Fruit fly (Drosophila melanogaster) whole organism, embryonic: ENCODE results near the gene Tmep.

ENCODE experiments used
- CG12104 ChIP-seq: fragments of 200-800 bp; sonication (Bioruptor generic); optimal IDR thresholded peaks from 3 replicates; lab custom pipeline; 2016; ENCODE audit warnings: missing biosample characterization, missing genetic modification characterization
- CG12391 ChIP-seq: fragments of 200-800 bp; sonication (Bioruptor generic); optimal IDR thresholded peaks from 3 replicates; lab custom pipeline; 2018; ENCODE audit warnings: missing biosample characterization, mild to moderate bottlenecking, missing genetic modification characterization, moderate library complexity
- CG12769 ChIP-seq: fragments of 200-800 bp; sonication (Bioruptor generic); optimal IDR thresholded peaks from 2 replicates; lab custom pipeline; 2019; ENCODE audit warnings: missing biosample characterization, mild to moderate bottlenecking, missing genetic modification characterization, moderate library complexity
- CG13287 ChIP-seq: fragments of 200-800 bp; sonication (Bioruptor generic); IDR thresholded peaks from 2 replicates; pipeline ENCODE4 v1.3.6; 2022; ENCODE audit warnings: missing biosample characterization, missing genetic modification characterization; ENCODE audit not compliant: partially characterized antibody
- CG1529 ChIP-seq: fragments of 200-800 bp; sonication (Bioruptor generic); optimal IDR thresholded peaks from 3 replicates; lab custom pipeline; 2018; ENCODE audit warnings: missing biosample characterization, missing genetic modification characterization
- CG15479 ChIP-seq: fragments of 200-800 bp; sonication (Bioruptor generic); optimal IDR thresholded peaks from 3 replicates; lab custom pipeline; 2019; ENCODE audit warnings: missing biosample characterization, mild to moderate bottlenecking, missing genetic modification characterization, moderate library complexity
- CG1603 ChIP-seq: fragments of 200-800 bp; sonication (Bioruptor generic); optimal IDR thresholded peaks from 2 replicates; lab custom pipeline; 2019; ENCODE audit warnings: missing biosample characterization, mild to moderate bottlenecking, missing genetic modification characterization, moderate library complexity
- CG17612 ChIP-seq: fragments of 200-800 bp; sonication (Bioruptor generic); IDR thresholded peaks from 2 replicates; pipeline ENCODE4 v1.3.6; 2022; ENCODE audit warnings: missing biosample characterization, missing genetic modification characterization
- CG17912 ChIP-seq: fragments of 200-800 bp; sonication (Bioruptor generic); optimal IDR thresholded peaks from 2 replicates; lab custom pipeline; 2018; ENCODE audit warnings: missing biosample characterization, mild to moderate bottlenecking, missing genetic modification characterization
- CG1792 ChIP-seq: fragments of 200-800 bp; sonication (Bioruptor generic); optimal IDR thresholded peaks from 2 replicates; lab custom pipeline; 2016; ENCODE audit warnings: missing biosample characterization, missing genetic modification characterization
- CG2120 ChIP-seq: fragments of 200-800 bp; sonication (Bioruptor generic); optimal IDR thresholded peaks from 3 replicates; lab custom pipeline; 2016; ENCODE audit warnings: missing biosample characterization, missing genetic modification characterization
- CG2712 ChIP-seq: fragments of 200-800 bp; optimal IDR thresholded peaks from 3 replicates; lab custom pipeline; 2019; ENCODE audit warnings: missing biosample characterization, mild to moderate bottlenecking, missing genetic modification characterization, moderate library complexity
- CG33213 ChIP-seq: fragments of 200-800 bp; sonication (Bioruptor generic); optimal IDR thresholded peaks from 3 replicates; lab custom pipeline; 2016; ENCODE audit warnings: missing biosample characterization, missing genetic modification characterization
- CG3407 ChIP-seq: fragments of 200-800 bp; sonication (Bioruptor generic); optimal IDR thresholded peaks from 2 replicates; lab custom pipeline; 2018; ENCODE audit warnings: missing biosample characterization, mild to moderate bottlenecking, missing genetic modification characterization
- CG4617 ChIP-seq: fragments of 200-800 bp; sonication (Bioruptor generic); optimal IDR thresholded peaks from 3 replicates; lab custom pipeline; 2016; ENCODE audit warnings: missing biosample characterization, missing genetic modification characterization, borderline replicate concordance
- CG6683 ChIP-seq: fragments of 200-800 bp; sonication (Bioruptor generic); optimal IDR thresholded peaks from 2 replicates; lab custom pipeline; 2017; ENCODE audit warnings: missing biosample characterization, mild to moderate bottlenecking, missing genetic modification characterization, missing genetic modification reagents
- CG8944 ChIP-seq: fragments of 200-800 bp; sonication (Bioruptor generic); optimal IDR thresholded peaks from 3 replicates; lab custom pipeline; 2016; ENCODE audit warnings: missing biosample characterization, missing genetic modification characterization
- CG9437 ChIP-seq: fragments of 200-800 bp; sonication (Bioruptor generic); optimal IDR thresholded peaks from 2 replicates; lab custom pipeline; 2018; ENCODE audit warnings: missing biosample characterization, mild to moderate bottlenecking, missing genetic modification characterization
- Dad ChIP-seq: fragments of 200-800 bp; sonication (Bioruptor generic); optimal IDR thresholded peaks from 3 replicates; lab custom pipeline; 2016; ENCODE audit warnings: missing biosample characterization, missing genetic modification characterization
- Deaf1 ChIP-seq: fragments of 200-800 bp; optimal IDR thresholded peaks from 3 replicates; lab custom pipeline; 2019; ENCODE audit warnings: missing biosample characterization, mild to moderate bottlenecking, missing genetic modification characterization, moderate library complexity
- Dp ChIP-seq: fragments of 200-800 bp; sonication (Bioruptor generic); optimal IDR thresholded peaks from 2 replicates; lab custom pipeline; 2018; ENCODE audit warnings: missing biosample characterization, mild to moderate bottlenecking, missing genetic modification characterization, moderate library complexity
- Elba2 ChIP-seq: fragments of 200-800 bp; sonication (Bioruptor generic); optimal IDR thresholded peaks from 3 replicates; lab custom pipeline; 2016; ENCODE audit warnings: missing biosample characterization, missing genetic modification characterization
- HLHmδ ChIP-seq: fragments of 200-800 bp; sonication (Bioruptor generic); optimal IDR thresholded peaks from 2 replicates; lab custom pipeline; 2018; ENCODE audit warnings: missing biosample characterization, mild to moderate bottlenecking, missing genetic modification characterization, moderate library complexity
- Hand ChIP-seq: fragments of 200-800 bp; sonication (Bioruptor generic); optimal IDR thresholded peaks from 2 replicates; lab custom pipeline; 2017; ENCODE audit warnings: mild to moderate bottlenecking, missing biosample characterization, missing genetic modification reagents, missing genetic modification characterization
- MESR4 ChIP-seq: fragments of 200-800 bp; sonication (Bioruptor generic); optimal IDR thresholded peaks from 2 replicates; lab custom pipeline; 2018; ENCODE audit warnings: missing biosample characterization, mild to moderate bottlenecking, missing genetic modification characterization, moderate library complexity
- MTF-1 ChIP-seq: fragments of 200-800 bp; sonication (Bioruptor generic); optimal IDR thresholded peaks from 2 replicates; lab custom pipeline; 2018; ENCODE audit warnings: missing biosample characterization, mild to moderate bottlenecking, missing genetic modification characterization, borderline replicate concordance
- Ptx1 ChIP-seq: fragments of 200-800 bp; sonication (Bioruptor generic); IDR thresholded peaks from 2 replicates; pipeline ENCODE4 v1.3.6; 2022; ENCODE audit warnings: missing biosample characterization, missing genetic modification characterization
- Rx ChIP-seq: fragments of 200-800 bp; sonication (Bioruptor generic); IDR thresholded peaks from 2 replicates; pipeline ENCODE4 v1.3.6; 2022; ENCODE audit warnings: missing biosample characterization, missing genetic modification characterization
- Stat92E ChIP-seq, 3 experiments: fragments of >200 bp in 2 of 3; fragments of 200-800 bp in 1 of 3; sonication (Bioruptor generic) in 1 of 3; optimal IDR thresholded peaks; 2 replicates each; lab custom pipeline; 2017 to 2019; ENCODE audit warnings: missing biosample characterization in 3 of 3, missing genetic modification characterization in 3 of 3, mild to moderate bottlenecking in 1 of 3, moderate library complexity in 1 of 3
- Vsx1 ChIP-seq: fragments of 200-800 bp; sonication (Bioruptor generic); optimal IDR thresholded peaks from 2 replicates; lab custom pipeline; 2017; ENCODE audit warnings: missing biosample characterization, mild to moderate bottlenecking, missing genetic modification characterization, missing genetic modification reagents
- Xbp1 ChIP-seq: fragments of 200-800 bp; sonication (Bioruptor generic); optimal IDR thresholded peaks from 3 replicates; lab custom pipeline; 2016; ENCODE audit warnings: missing biosample characterization, mild to moderate bottlenecking, missing genetic modification characterization
- bsh ChIP-seq, 2 experiments: fragments of 200-800 bp; sonication (Bioruptor generic); optimal IDR thresholded peaks; 2 replicates each; lab custom pipeline; 2017 to 2018; ENCODE audit warnings: mild to moderate bottlenecking in 2 of 2, missing biosample characterization in 2 of 2, missing genetic modification characterization in 2 of 2, moderate library complexity in 1 of 2
- dan ChIP-seq: fragments of 200-800 bp; sonication (Bioruptor generic); IDR thresholded peaks from 2 replicates; pipeline ENCODE4 v1.3.6; 2022; ENCODE audit warnings: missing biosample characterization, missing genetic modification characterization
- eve ChIP-seq, 2 experiments: fragments of >200 bp; optimal IDR thresholded peaks; 2 replicates each; lab custom pipeline; 2017; ENCODE audit warnings: missing biosample characterization in 2 of 2, missing genetic modification characterization in 2 of 2
- hkb ChIP-seq, 2 experiments: fragments of 200-800 bp in 1 of 2; fragments of >200 bp in 1 of 2; sonication (Bioruptor generic) in 1 of 2; IDR thresholded peaks in 1 of 2; optimal IDR thresholded peaks in 1 of 2; 2 replicates each; pipeline versions ENCODE4 v1.3.6 to Lab custom; 2017 to 2022; ENCODE audit warnings: missing biosample characterization in 1 of 2, missing genetic modification characterization in 1 of 2
- ind ChIP-seq: fragments of 200-800 bp; sonication (Bioruptor generic); optimal IDR thresholded peaks from 3 replicates; lab custom pipeline; 2016; ENCODE audit warnings: missing biosample characterization, missing genetic modification characterization
- jumu ChIP-seq: fragments of 200-800 bp; sonication (Bioruptor generic); optimal IDR thresholded peaks from 3 replicates; lab custom pipeline; 2016; ENCODE audit warnings: missing biosample characterization, missing genetic modification characterization
- kah ChIP-seq: fragments of 200-800 bp; sonication (Bioruptor generic); optimal IDR thresholded peaks from 2 replicates; lab custom pipeline; 2018; ENCODE audit warnings: missing biosample characterization, mild to moderate bottlenecking, missing genetic modification characterization
- luna ChIP-seq: fragments of 200-800 bp; sonication (Bioruptor generic); optimal IDR thresholded peaks from 2 replicates; lab custom pipeline; 2016; ENCODE audit warnings: missing biosample characterization, missing genetic modification characterization
- peb ChIP-seq: fragments of 200-800 bp; sonication (Bioruptor generic); IDR thresholded peaks from 2 replicates; pipeline ENCODE4 v1.3.6; 2022; ENCODE audit warnings: missing biosample characterization, missing genetic modification characterization
- ro ChIP-seq: fragments of 200-800 bp; sonication (Bioruptor generic); IDR thresholded peaks from 2 replicates; pipeline ENCODE4 v1.3.6; 2022; ENCODE audit warnings: missing biosample characterization, missing genetic modification characterization
- row ChIP-seq: fragments of 200-800 bp; sonication (Bioruptor generic); IDR thresholded peaks from 3 replicates; pipeline ENCODE4 v1.3.6; 2022; ENCODE audit warnings: missing biosample characterization, missing genetic modification characterization
- sd ChIP-seq: fragments of 200-800 bp; sonication (Bioruptor generic); optimal IDR thresholded peaks from 3 replicates; lab custom pipeline; 2018; ENCODE audit warnings: missing biosample characterization, mild to moderate bottlenecking, missing genetic modification characterization, moderate library complexity
- slp2 ChIP-seq: fragments of 200-800 bp; sonication (Bioruptor generic); optimal IDR thresholded peaks from 2 replicates; lab custom pipeline; 2016; ENCODE audit warnings: missing biosample characterization, missing genetic modification characterization
- tio ChIP-seq: fragments of 200-800 bp; sonication (Bioruptor generic); optimal IDR thresholded peaks from 2 replicates; lab custom pipeline; 2017; ENCODE audit warnings: missing biosample characterization, missing genetic modification characterization, inconsistent platforms
- tll ChIP-seq, 2 experiments: fragments of 200-800 bp in 1 of 2; fragments of >200 bp in 1 of 2; sonication (Bioruptor generic) in 1 of 2; optimal IDR thresholded peaks; 2 replicates each; lab custom pipeline; 2017 to 2019; ENCODE audit warnings: missing biosample characterization in 2 of 2, missing genetic modification characterization in 2 of 2, mild to moderate bottlenecking in 1 of 2, moderate library complexity in 1 of 2
- vnd ChIP-seq: fragments of 200-800 bp; sonication (Bioruptor generic); IDR thresholded peaks from 3 replicates; pipeline ENCODE4 v1.3.6; 2022; ENCODE audit warnings: missing biosample characterization, missing genetic modification characterization; ENCODE audit not compliant: partially characterized antibody

Gene Tmep

DNA sequence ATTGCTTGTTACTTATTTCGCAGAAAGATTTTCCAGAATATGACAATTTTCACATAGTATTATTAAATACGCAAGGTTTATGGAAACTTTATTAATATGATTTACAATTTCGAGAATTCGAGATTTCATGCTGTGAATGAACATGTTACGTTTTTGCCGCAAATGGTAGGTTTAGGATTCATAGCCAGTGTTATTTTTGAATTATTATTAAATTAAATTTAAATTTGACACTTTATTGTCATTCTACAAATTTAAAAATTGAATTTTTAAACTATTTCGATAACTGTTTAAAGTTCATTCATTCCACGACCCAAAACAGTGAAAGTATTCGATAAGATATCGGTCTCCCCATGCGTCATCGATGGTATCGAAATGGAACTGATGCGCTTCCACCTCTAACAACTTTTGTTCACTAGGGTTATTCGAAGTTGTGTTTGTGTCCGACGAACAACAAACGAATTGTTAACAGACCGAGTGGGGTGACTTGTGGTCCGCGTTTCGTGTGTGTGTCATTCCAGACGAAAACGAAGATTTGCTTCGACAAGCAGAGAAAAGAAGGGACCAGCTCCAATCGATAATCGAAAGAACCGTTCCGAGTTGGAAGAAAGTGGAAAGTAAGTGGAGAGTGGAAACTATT lies 23.2 kb upstream of the Tmep start, which contains the start of the genes CG32313 and Pcyt1 (continued):
- TF ChIP-seq Deaf1 (tag; lab: Kevin White, UChicago) = peak; percentile 61
- TF ChIP-seq tio (GFP tag; lab: Kevin White, UChicago) = no peak
- no peak for TF ChIP-seq slp2
- no peak for TF ChIP-seq Stat92E (GFP tag; optimal IDR thresholded peaks at IDR 0.05; lab: Kevin White, UChicago)
- TF ChIP-seq Rx (GFP tag; lab: Robert Waterston, UW) = no peak
- TF ChIP-seq Dp (GFP tag; lab: Kevin White, UChicago) = peak; percentile 79
- peak; percentile 79 for TF ChIP-seq vnd (GFP tag; lab: Robert Waterston, UW)
- no peak for TF ChIP-seq Hand
- peak; percentile 36 for TF ChIP-seq CG12391 (tag; lab: Kevin White, UChicago)
- peak in 1 of 2 experiments; percentile 6 for TF ChIP-seq bsh (GFP tag; optimal IDR thresholded peaks at IDR 0.05; lab: Kevin White, UChicago)
- no peak for TF ChIP-seq ind (GFP tag; lab: Kevin White, UChicago)
- TF ChIP-seq CG2120 = peak; percentile 0
- peak; percentile 91 for TF ChIP-seq CG13287 (GFP tag; lab: Robert Waterston, UW)
- peak; percentile 77 for TF ChIP-seq CG1603
- TF ChIP-seq Dad (GFP tag; lab: Kevin White, UChicago) = no peak
- no peak for TF ChIP-seq peb (GFP tag; lab: Robert Waterston, UW)
- no peak for TF ChIP-seq CG17612 (GFP tag; lab: Robert Waterston, UW)
- no peak for TF ChIP-seq CG3407 (GFP tag; lab: Kevin White, UChicago)
- TF ChIP-seq CG12769 = peak; percentile 15
- no peak for TF ChIP-seq CG12104 (GFP tag; lab: Kevin White, UChicago)
- no peak for TF ChIP-seq dan (GFP tag; lab: Robert Waterston, UW)
- TF ChIP-seq MESR4 (GFP tag; lab: Kevin White, UChicago) = peak; percentile 87
- TF ChIP-seq CG9437 (GFP tag; lab: Kevin White, UChicago) = no peak
- TF ChIP-seq jumu (GFP tag; lab: Kevin White, UChicago) = peak; percentile 33
- TF ChIP-seq CG33213 (GFP tag; lab: Kevin White, UChicago) = peak; percentile 32
- no peak for TF ChIP-seq CG15479 (GFP tag; lab: Kevin White, UChicago)
- no peak for TF ChIP-seq ro (GFP tag; lab: Robert Waterston, UW)
- TF ChIP-seq Ptx1 (GFP tag; lab: Robert Waterston, UW) = no peak
- TF ChIP-seq hkb (optimal IDR thresholded peaks at IDR 0.05; lab: Kevin White, UChicago) = no peak
- TF ChIP-seq hkb (GFP tag; IDR thresholded peaks at IDR 0.05; lab: Robert Waterston, UW) = 0 out of 2 replicates have a peak, but pooled peaks have one; percentile 24
- TF ChIP-seq CG8944 (GFP tag; lab: Kevin White, UChicago) = no peak
- TF ChIP-seq Elba2 (GFP tag; lab: Kevin White, UChicago) = no peak
- TF ChIP-seq tll (GFP tag; optimal IDR thresholded peaks at IDR 0.05; lab: Kevin White, UChicago) = no peak
- TF ChIP-seq eve (GFP tag; optimal IDR thresholded peaks at IDR 0.05; lab: Kevin White, UChicago) = no peak
- peak; percentile 42; the same call in 2 of the 3 replicates for TF ChIP-seq row (GFP tag; lab: Robert Waterston, UW)
- TF ChIP-seq luna (GFP tag; lab: Kevin White, UChicago) = no peak
- no peak for TF ChIP-seq HLHmδ
- TF ChIP-seq, all 482 proteins: peak for 157

DNA sequence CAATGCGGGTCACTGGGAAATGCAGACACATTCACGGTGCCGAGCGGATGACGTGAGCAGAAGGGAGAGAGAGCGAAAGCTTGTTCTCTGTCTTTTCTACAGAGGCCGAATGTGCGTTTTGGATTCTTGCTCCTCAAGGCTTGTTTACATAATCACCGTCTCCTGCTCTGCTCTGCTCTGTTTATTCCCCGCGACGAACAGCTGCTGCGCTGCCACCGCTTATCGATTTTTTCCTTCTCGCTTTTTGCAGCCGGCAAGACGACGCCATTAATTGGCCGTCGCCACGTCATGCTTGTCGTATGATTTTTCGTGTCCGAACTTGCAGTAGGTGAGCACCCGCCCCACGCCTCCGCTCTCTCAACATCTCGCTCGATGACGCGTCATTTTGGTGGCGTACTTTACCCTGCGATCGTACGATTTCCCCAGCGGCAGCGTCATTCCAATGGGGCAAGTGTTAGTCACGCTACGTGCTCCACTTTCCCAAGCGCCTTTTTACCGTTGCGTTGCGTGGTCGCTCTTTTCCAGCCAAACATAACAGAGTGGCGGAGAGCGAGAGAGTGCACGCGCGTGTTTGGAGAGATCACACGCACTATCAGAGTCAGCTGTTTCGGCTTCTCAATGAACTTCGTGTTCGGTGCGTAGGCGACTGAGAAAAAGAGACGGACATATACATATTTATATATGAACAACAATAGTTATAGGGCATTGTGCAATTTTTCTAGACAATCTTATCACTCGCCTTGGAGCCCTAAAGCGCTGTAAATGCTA lies 22.4 kb upstream of the Tmep start:
- peak; percentile 12 for TF ChIP-seq CG1792
- TF ChIP-seq CG6683 = no peak
- TF ChIP-seq CG17912 = no peak
- TF ChIP-seq CG2712 (tag; lab: Kevin White, UChicago) = peak; percentile 21
- peak; percentile 7 for TF ChIP-seq MTF-1 (GFP tag; lab: Kevin White, UChicago)
- TF ChIP-seq Vsx1 (GFP tag; lab: Kevin White, UChicago) = peak; percentile 72
- peak; percentile 80 for TF ChIP-seq Xbp1 (GFP tag; lab: Kevin White, UChicago)
- peak; percentile 39 for TF ChIP-seq CG4617 (GFP tag; lab: Kevin White, UChicago)
- TF ChIP-seq kah = peak; percentile 53
- peak; percentile 6 for TF ChIP-seq sd (tag; lab: Kevin White, UChicago)
- no peak for TF ChIP-seq CG1529 (GFP tag; lab: Kevin White, UChicago)
